Worm (Caenorhabditis elegans) whole organism, L4/young adult: ENCODE data around the gene dmsr-13.

Experiments used
- W03F9.2 ChIP-seq: fragments of 150-350 bp; optimal IDR thresholded peaks from 2 replicates; lab custom pipeline; 2014; ENCODE audit warnings: missing biosample characterization, missing genetic modification characterization
- dao-5 ChIP-seq: sonication (generic microtip); optimal IDR thresholded peaks from 2 replicates; lab custom pipeline; 2016; ENCODE audit warnings: missing genotype, missing genetic modification characterization, moderate library complexity, missing compliant biosample characterization

- TF ChIP-seq dao-5 (tag; lab: Kevin White, UChicago) (no peak), W03F9.2 (no peak)
Measured at ce11 chrV:6830755-6831227, 11.1 kb upstream of the dmsr-13 start, which contains the start of gene col-142.
